4 fruit fly cellular contexts compared by ENCODE assay signal in the genomic region with DNA sequence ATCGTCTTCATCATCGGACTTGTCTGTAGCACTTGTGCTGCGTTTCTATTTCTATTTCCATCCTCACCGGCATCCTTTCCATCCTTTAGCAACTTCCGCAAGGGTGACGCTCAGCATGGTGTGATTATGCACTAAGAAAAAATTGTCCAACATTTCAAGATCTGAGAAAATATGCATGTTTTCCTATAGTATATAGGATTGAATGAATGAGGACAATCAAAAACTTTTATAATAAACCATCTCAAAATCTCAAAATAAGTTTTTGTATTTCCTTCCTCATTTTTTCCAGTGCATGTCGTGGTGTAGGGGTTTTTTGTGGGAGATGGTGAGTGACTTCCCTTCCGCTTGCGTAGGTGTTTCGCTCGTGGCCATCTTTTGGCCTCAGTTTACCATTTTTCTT.
A peak's percentile ranks its signal among the peaks of the same experiment; 100 is the strongest.
TF ChIP-seq lines count a peak whose summit lies in the region.

No protein-coding gene starts in this region.

- TF ChIP-seq CTCF in whole organism, embryonic (GFP tag; optimal IDR thresholded peaks at IDR 0.05; lab: Kevin White, UChicago): no peak

TF ChIP-seq in whole organism, adult, 20 proteins besides CTCF, POLR2A, EP300 and RAD21:
- no peak for TF ChIP-seq CG14711 (tag; optimal IDR thresholded peaks at IDR 0.05; lab: Kevin White, UChicago)
- TF ChIP-seq CG5204 (GFP tag; optimal IDR thresholded peaks at IDR 0.05; lab: Kevin White, UChicago): peak; percentile 11
TF ChIP-seq in whole organism, adult: peak in this region for 1.

TF ChIP-seq in whole organism, embryonic, 481 proteins besides CTCF, POLR2A, EP300 and RAD21 (continues in another document):
- no peak for TF ChIP-seq CG5245 (GFP tag; optimal IDR thresholded peaks at IDR 0.05; lab: Kevin White, UChicago)
- TF ChIP-seq vvl (GFP tag; IDR thresholded peaks at IDR 0.05; lab: Robert Waterston, UW): no peak
- peak; percentile 17 for TF ChIP-seq CG9817 (tag; optimal IDR thresholded peaks at IDR 0.05; lab: Kevin White, UChicago)
- TF ChIP-seq CG13123 (GFP tag; optimal IDR thresholded peaks at IDR 0.05; lab: Kevin White, UChicago): no peak
- no peak for TF ChIP-seq Max (GFP tag; optimal IDR thresholded peaks at IDR 0.05; lab: Kevin White, UChicago)
- TF ChIP-seq CG8290 (GFP tag; optimal IDR thresholded peaks at IDR 0.05; lab: Kevin White, UChicago): no peak
- no peak for TF ChIP-seq CG8290 (tag; optimal IDR thresholded peaks at IDR 0.05; lab: Kevin White, UChicago)
- no peak for TF ChIP-seq slp2 (GFP tag; optimal IDR thresholded peaks at IDR 0.05; lab: Kevin White, UChicago)
- TF ChIP-seq Camta (GFP tag; optimal IDR thresholded peaks at IDR 0.05; lab: Kevin White, UChicago): no peak
- TF ChIP-seq CG2120 (GFP tag; optimal IDR thresholded peaks at IDR 0.05; lab: Kevin White, UChicago): peak; percentile 26
- TF ChIP-seq Asciz (GFP tag; optimal IDR thresholded peaks at IDR 0.05; lab: Kevin White, UChicago): no peak
- no peak for TF ChIP-seq HLH54F (GFP tag; optimal IDR thresholded peaks at IDR 0.05; lab: Kevin White, UChicago)
- no peak for TF ChIP-seq z (GFP tag; IDR thresholded peaks at IDR 0.05; lab: Robert Waterston, UW)
- no peak for TF ChIP-seq aop (GFP tag; IDR thresholded peaks at IDR 0.05; lab: Robert Waterston, UW)
- TF ChIP-seq fd64A (GFP tag; optimal IDR thresholded peaks at IDR 0.05; lab: Kevin White, UChicago): no peak
- no peak for TF ChIP-seq dmrt11E (tag; optimal IDR thresholded peaks at IDR 0.05; lab: Kevin White, UChicago)
- TF ChIP-seq sisA (GFP tag; IDR thresholded peaks at IDR 0.05; lab: Robert Waterston, UW): peak; percentile 43; the same call in 1 of the 2 replicates
- no peak for TF ChIP-seq CG34224 (GFP tag; IDR thresholded peaks at IDR 0.05; lab: Robert Waterston, UW; ENCODE audit: partially characterized antibody)
- TF ChIP-seq odd (GFP tag; optimal IDR thresholded peaks at IDR 0.05; lab: Kevin White, UChicago): no peak
- TF ChIP-seq CG4424 (GFP tag; optimal IDR thresholded peaks at IDR 0.05; lab: Kevin White, UChicago): no peak
- peak; percentile 9 for TF ChIP-seq Meics (GFP tag; optimal IDR thresholded peaks at IDR 0.05; lab: Kevin White, UChicago)
- no peak for TF ChIP-seq sima (GFP tag; optimal IDR thresholded peaks at IDR 0.05; lab: Kevin White, UChicago)
- TF ChIP-seq CG7786 (GFP tag; optimal IDR thresholded peaks at IDR 0.05; lab: Kevin White, UChicago): no peak
- no peak for TF ChIP-seq CG9932 (GFP tag; IDR thresholded peaks at IDR 0.05; lab: Robert Waterston, UW)
- TF ChIP-seq Bteb2 (GFP tag; optimal IDR thresholded peaks at IDR 0.05; lab: Kevin White, UChicago): no peak
- no peak for TF ChIP-seq twi (tag; optimal IDR thresholded peaks at IDR 0.05; lab: Kevin White, UChicago)
- TF ChIP-seq CG17328 (GFP tag; IDR thresholded peaks at IDR 0.05; lab: Robert Waterston, UW): no peak
- no peak for TF ChIP-seq CG33213 (GFP tag; optimal IDR thresholded peaks at IDR 0.05; lab: Kevin White, UChicago)
- TF ChIP-seq luna (GFP tag; optimal IDR thresholded peaks at IDR 0.05; lab: Kevin White, UChicago): no peak

TF ChIP-seq in whole organism, prepupa, 60 proteins besides CTCF, POLR2A, EP300 and RAD21 (continues in another document):
- TF ChIP-seq fkh (GFP tag; optimal IDR thresholded peaks at IDR 0.05; lab: Kevin White, UChicago) (no peak), dac (GFP tag; optimal IDR thresholded peaks at IDR 0.05; lab: Kevin White, UChicago) (no peak), salr (GFP tag; optimal IDR thresholded peaks at IDR 0.05; lab: Kevin White, UChicago) (no peak), Blimp-1 (GFP tag; optimal IDR thresholded peaks at IDR 0.05; lab: Kevin White, UChicago) (no peak), Eip78C (GFP tag; lab: Kevin White, UChicago) (peak; percentile 50), CG8119 (GFP tag; IDR thresholded peaks at IDR 0.05; lab: Robert Waterston, UW) (no peak), cyc (GFP tag; optimal IDR thresholded peaks at IDR 0.05; lab: Kevin White, UChicago) (no peak), svp (GFP tag; lab: Kevin White, UChicago) (peak; percentile 21), Ets96B (tag; optimal IDR thresholded peaks at IDR 0.05; lab: Kevin White, UChicago) (no peak), esn (GFP tag; optimal IDR thresholded peaks at IDR 0.05; lab: Kevin White, UChicago) (no peak), CG1621 (tag; optimal IDR thresholded peaks at IDR 0.05; lab: Kevin White, UChicago) (no peak), Gug (GFP tag; IDR thresholded peaks at IDR 0.05; lab: Robert Waterston, UW) (no peak), Hr38 (GFP tag; optimal IDR thresholded peaks at IDR 0.05; lab: Kevin White, UChicago) (no peak), eg (GFP tag; IDR thresholded peaks at IDR 0.05; lab: Robert Waterston, UW) (0 out of 3 replicates have a peak, but pooled peaks have one; percentile 29), dsx (GFP tag; optimal IDR thresholded peaks at IDR 0.05; lab: Kevin White, UChicago; ENCODE audit: poor library complexity, severe bottlenecking) (peak; percentile 8), CG6163 (GFP tag; IDR thresholded peaks at IDR 0.05; lab: Robert Waterston, UW) (peak; percentile 26; the same call in 1 of the 3 replicates), Ets21C (GFP tag; optimal IDR thresholded peaks at IDR 0.05; lab: Kevin White, UChicago) (no peak), Lpt (GFP tag; optimal IDR thresholded peaks at IDR 0.05; lab: Kevin White, UChicago) (no peak), pdm3 (GFP tag; optimal IDR thresholded peaks at IDR 0.05; lab: Kevin White, UChicago) (no peak), net (GFP tag; optimal IDR thresholded peaks at IDR 0.05; lab: Kevin White, UChicago) (no peak), Sox15 (GFP tag; optimal IDR thresholded peaks at IDR 0.05; lab: Kevin White, UChicago) (no peak), topi (GFP tag; optimal IDR thresholded peaks at IDR 0.05; lab: Kevin White, UChicago) (no peak), ss (GFP tag; optimal IDR thresholded peaks at IDR 0.05; lab: Kevin White, UChicago) (peak in 1 of 2 experiments; percentile 22), achi (GFP tag; optimal IDR thresholded peaks at IDR 0.05; lab: Kevin White, UChicago) (no peak), CG3919 (GFP tag; optimal IDR thresholded peaks at IDR 0.05; lab: Kevin White, UChicago) (no peak), acj6 (GFP tag; optimal IDR thresholded peaks at IDR 0.05; lab: Kevin White, UChicago) (no peak), CG15336 (GFP tag; IDR thresholded peaks at IDR 0.05; lab: Robert Waterston, UW) (no peak), Sox14 (GFP tag; optimal IDR thresholded peaks at IDR 0.05; lab: Kevin White, UChicago) (no peak), CG31627 (GFP tag; optimal IDR thresholded peaks at IDR 0.05; lab: Kevin White, UChicago) (no peak), spab (GFP tag; optimal IDR thresholded peaks at IDR 0.05; lab: Kevin White, UChicago) (no peak), CG11762 (GFP tag; optimal IDR thresholded peaks at IDR 0.05; lab: Kevin White, UChicago; ENCODE audit: insufficient read depth) (no peak)

TF ChIP-seq in whole organism, pupa, 21 proteins besides CTCF, POLR2A, EP300 and RAD21:
- TF ChIP-seq CG10348 (GFP tag; IDR thresholded peaks at IDR 0.05; lab: Robert Waterston, UW) (no peak), Pif1B (GFP tag; optimal IDR thresholded peaks at IDR 0.05; lab: Kevin White, UChicago) (no peak), CG14655 (GFP tag; optimal IDR thresholded peaks at IDR 0.05; lab: Kevin White, UChicago) (no peak), CG13204 (GFP tag; optimal IDR thresholded peaks at IDR 0.05; lab: Kevin White, UChicago) (no peak), CG8159 (tag; optimal IDR thresholded peaks at IDR 0.05; lab: Kevin White, UChicago) (peak; percentile 29), EcR (GFP tag; optimal IDR thresholded peaks at IDR 0.05; lab: Kevin White, UChicago) (no peak)
